Fruit fly (Drosophila melanogaster): ENCODE measurements around the gene CG43271.

CG43271 gene

dm6 chr2L:17914923-17915322 lies at the start of gene CG43271:
CG43271 (minus strand) TSS chr2L:17915023.
- no peak for TF ChIP-seq CG8478 (optimal IDR thresholded peaks at IDR 0.05)
- TF ChIP-seq CTCF (optimal IDR thresholded peaks at IDR 0.05) = no peak

- TF ChIP-seq CTCF (optimal IDR thresholded peaks at IDR 0.05) (peak; percentile 34 to 51), CG8478 (optimal IDR thresholded peaks at IDR 0.05) (no peak)
These were observed 48.9 kb upstream of the CG43271 start for dm6 chr2L:17963710-17964109.

- TF ChIP-seq CTCF (optimal IDR thresholded peaks at IDR 0.05) (peak; percentile 72 to 81), CG8478 (optimal IDR thresholded peaks at IDR 0.05) (no peak)
These were observed 48.3 kb upstream of the CG43271 start, which contains the start of gene CG5674 for dm6 chr2L:17963071-17963567. CG5674 (plus strand) TSS chr2L:17963379.

- peak; percentile 85 to 88 for TF ChIP-seq CTCF (optimal IDR thresholded peaks at IDR 0.05)
- no peak for TF ChIP-seq CG8478 (optimal IDR thresholded peaks at IDR 0.05)
These were observed 45.4 kb upstream of the CG43271 start for dm6 chr2L:17960214-17960613.

dm6 chr2L:17958306-17958705 lies 43.5 kb upstream of the CG43271 start:
- TF ChIP-seq CG8478 (optimal IDR thresholded peaks at IDR 0.05) = no peak
- peak; percentile 54 to 75 for TF ChIP-seq CTCF (optimal IDR thresholded peaks at IDR 0.05)

dm6 chr2L:17953281-17953680 lies 38.5 kb upstream of the CG43271 start:
- peak; percentile 67 to 74 for TF ChIP-seq CTCF (optimal IDR thresholded peaks at IDR 0.05)

dm6 chr2L:17921527-17921926 lies 6.7 kb upstream of the CG43271 start:
- no peak for TF ChIP-seq CTCF (optimal IDR thresholded peaks at IDR 0.05)
- TF ChIP-seq CG8478 (optimal IDR thresholded peaks at IDR 0.05) = no peak

- TF ChIP-seq CTCF (optimal IDR thresholded peaks at IDR 0.05) = no peak
- no peak for TF ChIP-seq CG8478 (optimal IDR thresholded peaks at IDR 0.05)
These were observed 11.8 kb downstream of the CG43271 start for dm6 chr2L:17903007-17903406.

- TF ChIP-seq CG8478 (optimal IDR thresholded peaks at IDR 0.05) (no peak), CTCF (optimal IDR thresholded peaks at IDR 0.05) (no peak)
These were observed 39.7 kb downstream of the CG43271 start, which contains the start of gene CadN2 for dm6 chr2L:17875147-17875546. CadN2 (minus strand) TSS chr2L:17875247.
